Worm (Caenorhabditis elegans) whole organism, L1 larva: ENCODE measurements around the gene arv-1.

Source experiments
- C16A3.4 ChIP-seq: fragments of 150-350 bp; optimal IDR thresholded peaks from 2 replicates; lab custom pipeline; 2014; ENCODE audit warnings: missing biosample characterization, missing genetic modification characterization
- alr-1 ChIP-seq: fragments of 200-800 bp; sonication (Bioruptor generic); optimal IDR thresholded peaks from 2 replicates; lab custom pipeline; 2018; ENCODE audit warnings: borderline replicate concordance, mild to moderate bottlenecking, missing genetic modification characterization, missing compliant biosample characterization
- aly-2 ChIP-seq: fragments of 150-350 bp; optimal IDR thresholded peaks from 2 replicates; lab custom pipeline; 2014; ENCODE audit warnings: missing biosample characterization, missing genetic modification characterization
- ama-1 ChIP-seq: fragments of 150-350 bp; optimal IDR thresholded peaks from 2 replicates; lab custom pipeline; 2014
- blmp-1 ChIP-seq: fragments of 150-350 bp; optimal IDR thresholded peaks from 2 replicates; lab custom pipeline; 2014; ENCODE audit warnings: missing biosample characterization, missing genetic modification characterization
- ceh-88 ChIP-seq: fragments of 200-800 bp; sonication (Bioruptor generic); IDR thresholded peaks from 2 replicates; pipeline ENCODE4 v1.3.6; 2022; ENCODE audit warnings: missing genetic modification characterization, missing compliant biosample characterization
- dpl-1 ChIP-seq, 3 experiments: fragments of 150-350 bp in 2 of 3; sonication (generic microtip) in 1 of 3; optimal IDR thresholded peaks; 2 replicates each; lab custom pipeline; 2014 to 2017; ENCODE audit warnings: missing biosample characterization in 3 of 3, missing genetic modification characterization in 3 of 3, missing genetic modification reagents in 3 of 3
- efl-1 ChIP-seq, 4 experiments: fragments of 150-350 bp; optimal IDR thresholded peaks in 3 of 4; peaks in 1 of 4; 1 replicate in 1 of 4; 2 replicates in 3 of 4; lab custom pipeline; 2014; ENCODE audit warnings: missing biosample characterization in 2 of 4, missing genetic modification characterization in 2 of 4, missing genetic modification reagents in 2 of 4
- efl-3 ChIP-seq: fragments of 200-800 bp; sonication (Bioruptor generic); optimal IDR thresholded peaks from 2 replicates; lab custom pipeline; 2018; ENCODE audit warnings: mild to moderate bottlenecking, missing genetic modification characterization, missing compliant biosample characterization
- fkh-8 ChIP-seq: sonication (generic microtip); optimal IDR thresholded peaks from 2 replicates; lab custom pipeline; 2016; ENCODE audit warnings: mild to moderate bottlenecking, missing genetic modification characterization, missing compliant biosample characterization
- grh-1 ChIP-seq: fragments of 200-800 bp; sonication (Bioruptor generic); IDR thresholded peaks from 2 replicates; pipeline ENCODE4 v1.3.6; 2022; ENCODE audit warnings: missing genetic modification reagents, missing genetic modification characterization, missing compliant biosample characterization
- hlh-17 ChIP-seq: fragments of 200-800 bp; sonication (Bioruptor generic); optimal IDR thresholded peaks from 2 replicates; lab custom pipeline; 2018; ENCODE audit warnings: missing genetic modification characterization, mild to moderate bottlenecking, missing compliant biosample characterization, moderate library complexity, borderline replicate concordance
- lin-14 ChIP-seq: fragments of 200-800 bp; sonication (Bioruptor generic); optimal IDR thresholded peaks from 2 replicates; lab custom pipeline; 2018; ENCODE audit warnings: mild to moderate bottlenecking, missing genetic modification characterization, moderate library complexity, missing compliant biosample characterization
- lin-39 ChIP-seq: fragments of 150-350 bp; optimal IDR thresholded peaks from 2 replicates; lab custom pipeline; 2014; ENCODE audit warnings: missing biosample characterization, missing genetic modification reagents, missing genetic modification characterization
- mef-2 ChIP-seq: fragments of 150-350 bp; optimal IDR thresholded peaks from 2 replicates; lab custom pipeline; 2014; ENCODE audit warnings: missing biosample characterization, missing genetic modification characterization
- nhr-11 ChIP-seq: fragments of 150-350 bp; optimal IDR thresholded peaks from 2 replicates; lab custom pipeline; 2014; ENCODE audit warnings: missing biosample characterization, missing genetic modification characterization
- nhr-85 ChIP-seq: sonication (generic microtip); peaks from one replicate; lab custom pipeline; 2016; ENCODE audit warnings: missing genetic modification characterization, inconsistent platforms, missing compliant biosample characterization
- skn-1 ChIP-seq: fragments of 150-350 bp; optimal IDR thresholded peaks from 2 replicates; lab custom pipeline; 2014; ENCODE audit warnings: missing biosample characterization, missing genetic modification characterization
- snpc-4 ChIP-seq: fragments of 150-350 bp; optimal IDR thresholded peaks from 2 replicates; lab custom pipeline; 2014; ENCODE audit warnings: missing biosample characterization, missing genetic modification characterization
- sup-37 ChIP-seq: fragments of 200-800 bp; sonication (Bioruptor generic); optimal IDR thresholded peaks from 2 replicates; lab custom pipeline; 2018; ENCODE audit warnings: mild to moderate bottlenecking, missing genetic modification characterization, missing compliant biosample characterization
- swsn-7 ChIP-seq: sonication (generic microtip); optimal IDR thresholded peaks from 2 replicates; lab custom pipeline; 2016; ENCODE audit warnings: missing genetic modification characterization, missing compliant biosample characterization
- xbp-1 ChIP-seq: sonication (generic microtip); optimal IDR thresholded peaks from 2 replicates; lab custom pipeline; 2016; ENCODE audit warnings: missing genetic modification characterization, missing compliant biosample characterization
- zag-1 ChIP-seq: fragments of 150-350 bp; optimal IDR thresholded peaks from 2 replicates; lab custom pipeline; 2014; ENCODE audit warnings: missing biosample characterization, missing genetic modification characterization

The arv-1 gene

DNA sequence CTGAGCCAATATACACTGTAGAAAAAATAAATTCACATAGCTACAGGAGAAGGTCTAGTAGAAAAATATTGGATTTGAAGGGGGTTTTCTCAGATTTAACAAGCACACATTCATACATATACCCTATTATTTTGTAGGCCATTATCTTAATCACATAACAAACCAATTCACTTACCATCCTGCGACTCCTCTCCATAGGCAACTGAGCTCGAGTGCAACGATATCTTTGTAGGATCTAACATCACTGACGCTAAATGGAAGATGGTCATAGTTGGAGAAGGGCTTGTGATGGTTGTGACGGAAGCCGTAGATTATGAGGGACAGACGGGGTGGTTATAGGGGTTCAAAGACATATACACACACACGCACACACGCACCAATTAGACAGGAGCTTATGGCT is 36.5 kb downstream of the arv-1 start:
- no peak for TF ChIP-seq lin-39
- no peak for TF ChIP-seq efl-1 (optimal IDR thresholded peaks at IDR 0.05; lab: Kevin White, UChicago)
- peak in 1 of 2 experiments; percentile 59 for TF ChIP-seq efl-1 (GFP tag; optimal IDR thresholded peaks at IDR 0.05 in 1 of 2; lab: Kevin White, UChicago)

DNA sequence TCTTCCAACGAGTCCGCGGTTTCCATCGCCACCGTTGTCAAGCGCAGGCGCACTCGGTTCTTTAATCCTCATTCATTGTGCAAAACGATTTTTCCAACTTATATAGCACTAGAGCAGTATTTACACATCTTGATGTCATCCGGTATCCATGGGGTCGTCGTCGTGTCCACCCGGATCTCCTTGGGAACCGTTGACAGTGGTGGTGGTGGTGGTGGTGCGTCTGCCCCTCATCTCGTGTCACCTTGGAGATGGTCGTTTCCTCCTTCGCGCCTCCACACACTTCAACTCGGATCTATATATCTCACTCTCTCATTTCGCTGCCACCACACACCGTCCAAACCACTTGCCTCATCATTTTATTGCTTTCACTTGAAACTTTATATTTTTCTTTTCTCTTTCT is 37.8 kb downstream of the arv-1 start:
- TF ChIP-seq hlh-17 (GFP tag; lab: Kevin White, UChicago) (no peak), fkh-8 (tag; lab: Kevin White, UChicago) (peak; percentile 63)

DNA sequence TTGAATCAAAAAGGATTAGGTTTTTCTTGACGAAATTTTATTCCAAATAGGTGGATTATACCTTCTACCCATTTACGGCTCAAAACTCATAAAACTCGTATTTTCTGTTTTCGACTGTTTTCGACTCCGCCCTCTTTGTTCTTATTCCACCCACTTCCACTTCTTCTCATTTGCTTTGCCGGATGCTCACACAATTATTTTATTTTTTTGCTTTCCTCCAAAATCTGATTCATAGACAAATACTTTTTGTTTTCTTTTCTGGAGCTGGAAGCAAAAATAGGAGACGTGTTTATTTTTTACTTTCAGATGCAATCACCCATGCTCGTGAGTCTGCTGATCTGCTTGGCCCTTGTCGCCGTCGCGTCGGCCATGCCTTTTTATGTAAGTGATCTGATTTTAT is 45.5 kb downstream of the arv-1 start, which contains the start of gene nlp-63:
Gene nlp-63 (plus strand): TSS at position 301 of the 400 bp plus-strand sequence.
- TF ChIP-seq aly-2 (tag; lab: Kevin White, UChicago) = no peak
- TF ChIP-seq ceh-88 (GFP tag; lab: Robert Waterston, UW) = no peak
- no peak for TF ChIP-seq nhr-11
- no peak for TF ChIP-seq efl-3
- no peak for TF ChIP-seq zag-1 (tag; lab: Kevin White, UChicago)
- no peak for TF ChIP-seq nhr-85 (tag; lab: Kevin White, UChicago)
- no peak for TF ChIP-seq ama-1 (lab: Kevin White, UChicago)
- TF ChIP-seq blmp-1 (tag; lab: Kevin White, UChicago) = no peak
- TF ChIP-seq snpc-4 (tag; lab: Kevin White, UChicago) = no peak
- no peak for TF ChIP-seq dpl-1 (GFP tag; optimal IDR thresholded peaks at IDR 0.05; lab: Kevin White, UChicago)
- no peak for TF ChIP-seq swsn-7 (tag; lab: Kevin White, UChicago)
- no peak for TF ChIP-seq mef-2 (tag; lab: Kevin White, UChicago)
- no peak for TF ChIP-seq skn-1 (tag; lab: Kevin White, UChicago)
- TF ChIP-seq sup-37 (GFP tag; lab: Kevin White, UChicago) = no peak
- no peak for TF ChIP-seq xbp-1 (tag; lab: Kevin White, UChicago)
- TF ChIP-seq C16A3.4 = no peak
- no peak for TF ChIP-seq lin-14 (GFP tag; lab: Kevin White, UChicago)
- no peak for TF ChIP-seq grh-1 (GFP tag; lab: Robert Waterston, UW)
- TF ChIP-seq alr-1 (tag; lab: Kevin White, UChicago) = no peak
- TF ChIP-seq, all 84 proteins: peak for 0
